Worm (Caenorhabditis elegans) whole organism, late embryonic: ENCODE data around the gene C28G1.10.
A peak's percentile ranks its signal among the peaks of the same experiment; 100 is the strongest.

Source experiments
- F13H6.1 ChIP-seq: sonication (generic microtip); optimal IDR thresholded peaks from 2 replicates; lab custom pipeline; 2016; ENCODE audit warnings: missing genetic modification characterization, missing compliant biosample characterization
- Y22D7AL.16 ChIP-seq: sonication (generic microtip); optimal IDR thresholded peaks from 2 replicates; lab custom pipeline; 2016; ENCODE audit warnings: missing genetic modification characterization, missing compliant biosample characterization
- ceh-14 ChIP-seq: sonication (generic microtip); optimal IDR thresholded peaks from 2 replicates; lab custom pipeline; 2016; ENCODE audit warnings: missing genotype, missing genetic modification characterization, missing compliant biosample characterization
- ceh-2 ChIP-seq: sonication (generic microtip); optimal IDR thresholded peaks from 2 replicates; lab custom pipeline; 2016; ENCODE audit warnings: missing genotype, missing genetic modification characterization, missing compliant biosample characterization
- ceh-22 ChIP-seq: sonication (generic microtip); optimal IDR thresholded peaks from 2 replicates; lab custom pipeline; 2017; ENCODE audit warnings: missing biosample characterization, missing genetic modification characterization
- ceh-31 ChIP-seq: sonication (generic microtip); optimal IDR thresholded peaks from 2 replicates; lab custom pipeline; 2016; ENCODE audit warnings: missing genetic modification characterization, missing compliant biosample characterization
- ceh-45 ChIP-seq: fragments of 200-800 bp; sonication (Bioruptor generic); IDR thresholded peaks from 2 replicates; pipeline ENCODE4 v1.3.6; 2022; ENCODE audit warnings: missing genetic modification reagents, missing genetic modification characterization, missing compliant biosample characterization
- ceh-48 ChIP-seq: sonication (generic microtip); optimal IDR thresholded peaks from 2 replicates; lab custom pipeline; 2016; ENCODE audit warnings: missing genetic modification characterization, inconsistent platforms, missing compliant biosample characterization
- ceh-9 ChIP-seq: sonication (generic microtip); optimal IDR thresholded peaks from 2 replicates; lab custom pipeline; 2016; ENCODE audit warnings: mild to moderate bottlenecking, missing genetic modification characterization, inconsistent platforms, missing compliant biosample characterization
- che-1 ChIP-seq: sonication (generic microtip); optimal IDR thresholded peaks from 2 replicates; lab custom pipeline; 2016; ENCODE audit warnings: mild to moderate bottlenecking, missing genetic modification characterization, missing compliant biosample characterization
- fkh-10 ChIP-seq: fragments of 150-350 bp; optimal IDR thresholded peaks from 2 replicates; lab custom pipeline; 2014; ENCODE audit warnings: missing biosample characterization, missing genetic modification reagents, missing genetic modification characterization
- fkh-6 ChIP-seq: sonication (generic microtip); optimal IDR thresholded peaks from 2 replicates; lab custom pipeline; 2016; ENCODE audit warnings: missing genetic modification characterization, missing compliant biosample characterization
- hlh-15 ChIP-seq: sonication (generic microtip); optimal IDR thresholded peaks from 2 replicates; lab custom pipeline; 2016; ENCODE audit warnings: missing genetic modification characterization, missing compliant biosample characterization
- hlh-30 ChIP-seq: sonication (generic microtip); optimal IDR thresholded peaks from 2 replicates; lab custom pipeline; 2017; ENCODE audit warnings: antibody characterized with exemption, missing genetic modification characterization, missing compliant biosample characterization; ENCODE audit not compliant: insufficient read depth
- hlh-8 ChIP-seq: sonication (generic microtip); optimal IDR thresholded peaks from 2 replicates; lab custom pipeline; 2016; ENCODE audit warnings: missing genotype, missing genetic modification characterization, missing compliant biosample characterization
- lin-11 ChIP-seq: fragments of 200-800 bp; sonication (Bioruptor generic); optimal IDR thresholded peaks from 2 replicates; lab custom pipeline; 2018; ENCODE audit warnings: mild to moderate bottlenecking, missing genetic modification characterization, missing compliant biosample characterization
- nhr-11 ChIP-seq: fragments of 150-350 bp; optimal IDR thresholded peaks from 2 replicates; lab custom pipeline; 2014; ENCODE audit warnings: missing biosample characterization, missing genetic modification characterization
- npax-4 ChIP-seq: sonication (generic microtip); optimal IDR thresholded peaks from 2 replicates; lab custom pipeline; 2016; ENCODE audit warnings: missing genetic modification characterization, missing compliant biosample characterization
- pag-3 ChIP-seq: sonication (generic microtip); optimal IDR thresholded peaks from 2 replicates; lab custom pipeline; 2016; ENCODE audit warnings: missing compliant biosample characterization, missing genetic modification characterization, borderline replicate concordance
- pat-9 ChIP-seq: fragments of 200-800 bp; sonication (Bioruptor generic); optimal IDR thresholded peaks from 2 replicates; lab custom pipeline; 2018; ENCODE audit warnings: mild to moderate bottlenecking, missing genetic modification characterization, moderate library complexity, missing compliant biosample characterization
- pha-4 ChIP-seq: fragments of 150-350 bp; optimal IDR thresholded peaks from 2 replicates; lab custom pipeline; 2018; ENCODE audit warnings: missing biosample characterization, missing genetic modification reagents, missing genetic modification characterization
- ref-2 ChIP-seq: sonication (generic microtip); optimal IDR thresholded peaks from 2 replicates; lab custom pipeline; 2016; ENCODE audit warnings: missing genetic modification characterization, missing compliant biosample characterization
- sox-2 ChIP-seq: fragments of 200-800 bp; sonication (Bioruptor generic); IDR thresholded peaks from 2 replicates; pipeline ENCODE4 v1.3.6; 2022; ENCODE audit warnings: missing genetic modification reagents, missing genetic modification characterization, missing compliant biosample characterization
- ttx-3 ChIP-seq: sonication (generic microtip); optimal IDR thresholded peaks from 2 replicates; lab custom pipeline; 2016; ENCODE audit warnings: missing genetic modification reagents, missing genetic modification characterization, missing compliant biosample characterization
- unc-3 ChIP-seq, 2 experiments: fragments of 200-800 bp in 1 of 2; sonication (Bioruptor generic) in 1 of 2; sonication (generic microtip) in 1 of 2; conservative IDR thresholded peaks in 1 of 2; optimal IDR thresholded peaks in 1 of 2; 2 replicates each; pipeline versions ENCODE4 v1.3.6 to Lab custom; 2016 to 2022; ENCODE audit warnings: missing compliant biosample characterization in 2 of 2, missing genetic modification characterization in 2 of 2, missing genetic modification reagents in 1 of 2
- unc-42 ChIP-seq: sonication (generic microtip); optimal IDR thresholded peaks from 2 replicates; lab custom pipeline; 2016; ENCODE audit warnings: missing genotype, missing genetic modification characterization, missing compliant biosample characterization

The C28G1.10 gene

ce11 chrX:8846447-8847237 lies at the start of gene C28G1.10:
TSS of gene C28G1.10 (plus strand) at chrX:8847122.
- TF ChIP-seq hlh-30 (tag; lab: Kevin White, UChicago) (peak; percentile 10), npax-4 (tag; lab: Kevin White, UChicago) (no peak), ref-2 (tag; lab: Kevin White, UChicago) (no peak)

- TF ChIP-seq sox-2 (GFP tag; lab: Robert Waterston, UW) (no peak), ceh-2 (tag; lab: Kevin White, UChicago) (no peak), hlh-15 (tag; lab: Kevin White, UChicago) (no peak)
These were observed 49.3 kb upstream of the C28G1.10 start for ce11 chrX:8797653-8798052.

ce11 chrX:8799925-8800324 lies 47.0 kb upstream of the C28G1.10 start:
- TF ChIP-seq ceh-14 (tag; lab: Kevin White, UChicago) = no peak
- TF ChIP-seq hlh-15 (tag; lab: Kevin White, UChicago) = no peak
- no peak for TF ChIP-seq pag-3 (tag; lab: Kevin White, UChicago)
- no peak for TF ChIP-seq ceh-45 (GFP tag; lab: Robert Waterston, UW)

- no peak for TF ChIP-seq hlh-8 (tag; lab: Kevin White, UChicago)
- TF ChIP-seq F13H6.1 = no peak
- no peak for TF ChIP-seq hlh-15 (tag; lab: Kevin White, UChicago)
These were observed 46.6 kb upstream of the C28G1.10 start for ce11 chrX:8800355-8800754.

ce11 chrX:8800983-8801382 lies 45.9 kb upstream of the C28G1.10 start:
- TF ChIP-seq unc-42 = peak; percentile 97
- TF ChIP-seq ceh-31 = peak; percentile 26
- TF ChIP-seq hlh-8 (tag; lab: Kevin White, UChicago) = no peak
- TF ChIP-seq, all 69 proteins: peak for 2

- TF ChIP-seq che-1 (no peak), ceh-22 (tag; lab: Kevin White, UChicago) (no peak), lin-11 (tag; lab: Kevin White, UChicago) (no peak), sox-2 (GFP tag; lab: Robert Waterston, UW) (no peak), pat-9 (no peak), ttx-3 (tag; lab: Kevin White, UChicago) (no peak), npax-4 (tag; lab: Kevin White, UChicago) (no peak), ref-2 (tag; lab: Kevin White, UChicago) (no peak)
These were observed 41.4 kb upstream of the C28G1.10 start for ce11 chrX:8805475-8805874.

- TF ChIP-seq ref-2 (tag; lab: Kevin White, UChicago) (peak; percentile 11), ceh-9 (tag; lab: Kevin White, UChicago) (no peak), fkh-6 (peak; percentile 36), pag-3 (tag; lab: Kevin White, UChicago) (no peak), Y22D7AL.16 (tag; lab: Kevin White, UChicago) (no peak), ceh-48 (no peak), npax-4 (tag; lab: Kevin White, UChicago) (no peak), ceh-2 (tag; lab: Kevin White, UChicago) (no peak), unc-42 (peak; percentile 36), pha-4 (tag; lab: Kevin White, UChicago) (no peak), unc-3 (GFP tag; conservative IDR thresholded peaks at IDR 0.05; lab: Robert Waterston, UW) (no peak), unc-3 (tag; optimal IDR thresholded peaks at IDR 0.05; lab: Kevin White, UChicago) (no peak), nhr-11 (no peak), fkh-10 (GFP tag; lab: Kevin White, UChicago) (no peak), ceh-45 (GFP tag; lab: Robert Waterston, UW) (no peak)
These were observed 40.7 kb upstream of the C28G1.10 start, which contains the start of gene R04E5.8 for ce11 chrX:8806070-8806799. TSS of gene R04E5.8 (minus strand) at chrX:8806120.
